Fruit fly (Drosophila melanogaster): Measurements from ENCODE around the gene CG6664.

The CG6664 gene

dm6 chr3L:17050661-17051452 lies 34.9 kb upstream of the CG6664 start (continued):
- TF ChIP-seq CG15601 (tag; optimal IDR thresholded peaks at IDR 0.05) = peak; percentile 99
- peak; percentile 87 for TF ChIP-seq Aef1 (GFP tag; IDR thresholded peaks at IDR 0.05)
- peak; percentile 49 for TF ChIP-seq Med (GFP tag)
- peak; percentile 6 for TF ChIP-seq CG7271 (tag; optimal IDR thresholded peaks at IDR 0.05)
- no peak for TF ChIP-seq Lim3 (GFP tag; IDR thresholded peaks at IDR 0.05)
- TF ChIP-seq Opbp (GFP tag; IDR thresholded peaks at IDR 0.05; ENCODE audit: partially characterized antibody) = peak; percentile 39; the same call in 1 of the 3 replicates
- TF ChIP-seq CG3847 (GFP tag; IDR thresholded peaks at IDR 0.05) = no peak
- no peak for TF ChIP-seq hbn (GFP tag; IDR thresholded peaks at IDR 0.05; ENCODE audit: partially characterized antibody)
- TF ChIP-seq Pdp1 (GFP tag; optimal IDR thresholded peaks at IDR 0.05) = peak in 1 of 2 experiments; percentile 40
- no peak for TF ChIP-seq ttk (GFP tag; IDR thresholded peaks at IDR 0.05)
- TF ChIP-seq croc (GFP tag; conservative IDR thresholded peaks at IDR 0.05) = no peak
- peak; percentile 12 for TF ChIP-seq Lhr (GFP tag; optimal IDR thresholded peaks at IDR 0.05)
- no peak for TF ChIP-seq ind (GFP tag; optimal IDR thresholded peaks at IDR 0.05)
- peak; percentile 75 for TF ChIP-seq MESR4 (GFP tag; optimal IDR thresholded peaks at IDR 0.05)
- no peak for TF ChIP-seq CG2875 (GFP tag; optimal IDR thresholded peaks at IDR 0.05)
- TF ChIP-seq CG15514 (GFP tag; optimal IDR thresholded peaks at IDR 0.05) = no peak
- no peak for TF ChIP-seq Hmr (GFP tag; optimal IDR thresholded peaks at IDR 0.05)
- TF ChIP-seq sna (GFP tag; IDR thresholded peaks at IDR 0.05; ENCODE audit: partially characterized antibody) = 0 out of 2 replicates have a peak, but pooled peaks have one; percentile 14
- TF ChIP-seq zen (tag; optimal IDR thresholded peaks at IDR 0.05) = peak; percentile 27
- TF ChIP-seq CG9876 (GFP tag; optimal IDR thresholded peaks at IDR 0.05) = no peak
- no peak for TF ChIP-seq CG8388 (GFP tag; optimal IDR thresholded peaks at IDR 0.05)
- TF ChIP-seq Drgx (GFP tag; IDR thresholded peaks at IDR 0.05) = no peak
- TF ChIP-seq phol (tag; optimal IDR thresholded peaks at IDR 0.05) = peak; percentile 11
- TF ChIP-seq CG11723 (GFP tag; optimal IDR thresholded peaks at IDR 0.05) = no peak
- TF ChIP-seq CG14014 (GFP tag; IDR thresholded peaks at IDR 0.05) = no peak
- TF ChIP-seq sens (GFP tag) = peak; percentile 44
- TF ChIP-seq yki (optimal IDR thresholded peaks at IDR 0.05) = no peak
- no peak for TF ChIP-seq BtbVII (GFP tag; optimal IDR thresholded peaks at IDR 0.05)
- peak; percentile 64 for TF ChIP-seq gfzf (GFP tag; optimal IDR thresholded peaks at IDR 0.05)
- TF ChIP-seq CG4617 (GFP tag; optimal IDR thresholded peaks at IDR 0.05; ENCODE audit: borderline replicate concordance) = peak; percentile 70
- no peak for TF ChIP-seq Dip2 (GFP tag; IDR thresholded peaks at IDR 0.05)
- TF ChIP-seq CG32767 (GFP tag; IDR thresholded peaks at IDR 0.05) = no peak
- TF ChIP-seq Eip74EF (GFP tag; optimal IDR thresholded peaks at IDR 0.05) = peak in 1 of 2 experiments; percentile 80
- no peak for TF ChIP-seq gcm (GFP tag; optimal IDR thresholded peaks at IDR 0.05)
- TF ChIP-seq CG12659 (GFP tag; optimal IDR thresholded peaks at IDR 0.05) = peak; percentile 42
- no peak for TF ChIP-seq Hmx (GFP tag; optimal IDR thresholded peaks at IDR 0.05)
- TF ChIP-seq vvl (GFP tag; IDR thresholded peaks at IDR 0.05) = peak; percentile 30; the same call in 1 of the 2 replicates
- peak; percentile 15 for TF ChIP-seq BEAF-32 (GFP tag; optimal IDR thresholded peaks at IDR 0.05)
- TF ChIP-seq Adf1 (GFP tag; IDR thresholded peaks at IDR 0.05) = peak; percentile 70
- peak; percentile 97 for TF ChIP-seq CG17186 (GFP tag; optimal IDR thresholded peaks at IDR 0.05)
- TF ChIP-seq Nf-YB (GFP tag; optimal IDR thresholded peaks at IDR 0.05) = no peak
- TF ChIP-seq MBD-R2 (GFP tag; IDR thresholded peaks at IDR 0.05) = peak; percentile 58; the same call in 1 of the 2 replicates
- no peak for TF ChIP-seq dmrt99B (tag; optimal IDR thresholded peaks at IDR 0.05)
- TF ChIP-seq repo (GFP tag; optimal IDR thresholded peaks at IDR 0.05) = peak; percentile 26
- TF ChIP-seq Scr (GFP tag; IDR thresholded peaks at IDR 0.05; ENCODE audit: partially characterized antibody) = 0 out of 2 replicates have a peak, but pooled peaks have one; percentile 16
- no peak for TF ChIP-seq CG43689 (GFP tag; IDR thresholded peaks at IDR 0.05)
- no peak for TF ChIP-seq CG6765 (GFP tag; optimal IDR thresholded peaks at IDR 0.05)
- no peak for TF ChIP-seq CG3065 (GFP tag; optimal IDR thresholded peaks at IDR 0.05)
